Worm (Caenorhabditis elegans) whole organism, L2 larva: ENCODE data around the gene drap-1.

ENCODE experiments used
- aly-2 ChIP-seq: fragments of 150-350 bp; optimal IDR thresholded peaks from 2 replicates; lab custom pipeline; 2014; ENCODE audit warnings: missing biosample characterization, missing genetic modification characterization
- lin-13 ChIP-seq: fragments of 150-350 bp; optimal IDR thresholded peaks from 2 replicates; lab custom pipeline; 2014; ENCODE audit warnings: missing biosample characterization, missing genetic modification reagents, missing genetic modification characterization
- mab-5 ChIP-seq: fragments of 150-350 bp; optimal IDR thresholded peaks from 2 replicates; lab custom pipeline; 2014; ENCODE audit warnings: missing biosample characterization, missing genetic modification characterization

ce11 chrV:9782045-9782444 lies 52.1 kb downstream of the drap-1 start:
- TF ChIP-seq mab-5 (tag; lab: Kevin White, UChicago) (no peak), aly-2 (tag; lab: Kevin White, UChicago) (no peak), lin-13 (GFP tag; lab: Kevin White, UChicago) (no peak)
